Fruit fly (Drosophila melanogaster) whole organism, embryonic: Measurements from ENCODE around the gene CG1896.
A peak's percentile ranks its signal among the peaks of the same experiment; 100 is the strongest.

Source experiments
- CG10274 ChIP-seq: fragments of 200-800 bp; sonication (Bioruptor generic); optimal IDR thresholded peaks from 3 replicates; lab custom pipeline; 2017; ENCODE audit warnings: missing biosample characterization, mild to moderate bottlenecking, missing genetic modification characterization
- CG11696 ChIP-seq: fragments of 200-800 bp; sonication (Bioruptor generic); IDR thresholded peaks from 2 replicates; pipeline ENCODE4 v1.3.6; 2022; ENCODE audit warnings: missing biosample characterization, missing genetic modification characterization
- CG12659 ChIP-seq: fragments of 200-800 bp; sonication (Bioruptor generic); optimal IDR thresholded peaks from 3 replicates; lab custom pipeline; 2017; ENCODE audit warnings: mild to moderate bottlenecking, missing biosample characterization, missing genetic modification reagents, missing genetic modification characterization
- CG13123 ChIP-seq: fragments of 200-800 bp; sonication (Bioruptor generic); optimal IDR thresholded peaks from 2 replicates; lab custom pipeline; 2016; ENCODE audit warnings: missing biosample characterization, missing genetic modification characterization
- CG13775 ChIP-seq: fragments of 200-800 bp; sonication (Bioruptor generic); optimal IDR thresholded peaks from 3 replicates; lab custom pipeline; 2017; ENCODE audit warnings: missing biosample characterization, mild to moderate bottlenecking, missing genetic modification characterization
- CG14965 ChIP-seq: fragments of 200-800 bp; sonication (Bioruptor generic); optimal IDR thresholded peaks from 2 replicates; lab custom pipeline; 2016; ENCODE audit warnings: missing biosample characterization, missing genetic modification characterization, borderline replicate concordance
- CG1602 ChIP-seq: fragments of 200-800 bp; sonication (Bioruptor generic); optimal IDR thresholded peaks from 3 replicates; lab custom pipeline; 2016; ENCODE audit warnings: missing biosample characterization, missing genetic modification characterization
- CG17186 ChIP-seq: fragments of 200-800 bp; sonication (Bioruptor generic); optimal IDR thresholded peaks from 3 replicates; lab custom pipeline; 2017; ENCODE audit warnings: missing biosample characterization, missing genetic modification reagents, missing genetic modification characterization
- CG18619 ChIP-seq: fragments of 200-800 bp; sonication (Bioruptor generic); optimal IDR thresholded peaks from 3 replicates; lab custom pipeline; 2017; ENCODE audit warnings: missing biosample characterization, mild to moderate bottlenecking, missing genetic modification characterization
- CG2129 ChIP-seq: fragments of 200-800 bp; sonication (Bioruptor generic); IDR thresholded peaks from 2 replicates; pipeline ENCODE4 v1.3.6; 2022; ENCODE audit warnings: missing biosample characterization, missing genetic modification characterization; ENCODE audit not compliant: partially characterized antibody
- CG2875 ChIP-seq: fragments of 200-800 bp; sonication (Bioruptor generic); optimal IDR thresholded peaks from 2 replicates; lab custom pipeline; 2017; ENCODE audit warnings: missing biosample characterization, mild to moderate bottlenecking, missing genetic modification characterization, missing genetic modification reagents
- CG31224 ChIP-seq: fragments of 200-800 bp; sonication (Bioruptor generic); IDR thresholded peaks from 2 replicates; pipeline ENCODE4 v1.3.6; 2022; ENCODE audit warnings: missing biosample characterization, missing genetic modification characterization
- CG31365 ChIP-seq: fragments of 200-800 bp; sonication (Bioruptor generic); optimal IDR thresholded peaks from 2 replicates; lab custom pipeline; 2018; ENCODE audit warnings: missing biosample characterization, mild to moderate bottlenecking, missing genetic modification characterization
- CG31388 ChIP-seq: fragments of 200-800 bp; sonication (Bioruptor generic); optimal IDR thresholded peaks from 2 replicates; lab custom pipeline; 2016; ENCODE audit warnings: missing biosample characterization, missing genetic modification characterization
- CG7839 ChIP-seq: fragments of 200-800 bp; sonication (Bioruptor generic); optimal IDR thresholded peaks from 3 replicates; lab custom pipeline; 2018; ENCODE audit warnings: missing biosample characterization, mild to moderate bottlenecking, missing genetic modification characterization, moderate library complexity
- CG8290 ChIP-seq, 3 experiments: fragments of 200-800 bp; sonication (Bioruptor generic); optimal IDR thresholded peaks; 2 replicates each; lab custom pipeline; 2016 to 2019; ENCODE audit warnings: missing biosample characterization in 3 of 3, missing genetic modification characterization in 3 of 3, mild to moderate bottlenecking in 2 of 3, moderate library complexity in 1 of 3
- CG9797 ChIP-seq: fragments of 200-800 bp; sonication (Bioruptor generic); optimal IDR thresholded peaks from 3 replicates; lab custom pipeline; 2018; ENCODE audit warnings: missing biosample characterization, mild to moderate bottlenecking, missing genetic modification characterization
- Camta ChIP-seq: fragments of 200-800 bp; sonication (Bioruptor generic); optimal IDR thresholded peaks from 2 replicates; lab custom pipeline; 2016; ENCODE audit warnings: missing biosample characterization, missing genetic modification characterization
- CrebB ChIP-seq: fragments of 200-800 bp; sonication (Bioruptor generic); optimal IDR thresholded peaks from 3 replicates; lab custom pipeline; 2018; ENCODE audit warnings: missing biosample characterization, mild to moderate bottlenecking, missing genetic modification characterization
- Dek ChIP-seq: fragments of 200-800 bp; sonication (Bioruptor generic); optimal IDR thresholded peaks from 3 replicates; lab custom pipeline; 2019; ENCODE audit warnings: missing biosample characterization, mild to moderate bottlenecking, missing genetic modification characterization, moderate library complexity
- Dfd ChIP-seq, 2 experiments: fragments of >200 bp; optimal IDR thresholded peaks; 2 replicates each; lab custom pipeline; 2017; ENCODE audit warnings: missing biosample characterization in 2 of 2, missing genetic modification characterization in 2 of 2
- Dll ChIP-seq: fragments of 200-800 bp; sonication (Bioruptor generic); IDR thresholded peaks from 4 replicates; pipeline ENCODE4 v1.3.6; 2022; ENCODE audit warnings: missing biosample characterization, missing genetic modification characterization; ENCODE audit not compliant: partially characterized antibody
- Drgx ChIP-seq: fragments of 200-800 bp; sonication (Bioruptor generic); IDR thresholded peaks from 2 replicates; pipeline ENCODE4 v1.3.6; 2022; ENCODE audit warnings: missing biosample characterization, missing genetic modification characterization
- ERR ChIP-seq: fragments of 200-800 bp; sonication (Bioruptor generic); optimal IDR thresholded peaks from 2 replicates; lab custom pipeline; 2016; ENCODE audit warnings: missing biosample characterization, missing genetic modification characterization
- Elba2 ChIP-seq: fragments of 200-800 bp; sonication (Bioruptor generic); optimal IDR thresholded peaks from 3 replicates; lab custom pipeline; 2016; ENCODE audit warnings: missing biosample characterization, missing genetic modification characterization
- Fer2 ChIP-seq: fragments of 200-800 bp; sonication (Bioruptor generic); optimal IDR thresholded peaks from 2 replicates; lab custom pipeline; 2018; ENCODE audit warnings: missing biosample characterization, mild to moderate bottlenecking, missing genetic modification characterization, moderate library complexity
- Gug ChIP-seq: fragments of 200-800 bp; sonication (Bioruptor generic); IDR thresholded peaks from 4 replicates; pipeline ENCODE4 v1.3.6; 2022; ENCODE audit warnings: missing biosample characterization, missing genetic modification characterization
- Jarid2 ChIP-seq: fragments of 200-800 bp; sonication (Bioruptor generic); optimal IDR thresholded peaks from 3 replicates; lab custom pipeline; 2017; ENCODE audit warnings: mild to moderate bottlenecking, missing biosample characterization, missing genetic modification reagents, missing genetic modification characterization
- Mad ChIP-seq: fragments of 200-800 bp; sonication (Bioruptor generic); optimal IDR thresholded peaks from 2 replicates; lab custom pipeline; 2016; ENCODE audit warnings: missing biosample characterization, missing genetic modification characterization
- Side ChIP-seq: fragments of 200-800 bp; sonication (Bioruptor generic); optimal IDR thresholded peaks from 2 replicates; lab custom pipeline; 2016; ENCODE audit warnings: missing biosample characterization, missing genetic modification characterization
- Taf1 ChIP-seq: fragments of 200-800 bp; sonication (Bioruptor generic); IDR thresholded peaks from 2 replicates; pipeline ENCODE4 v1.3.6; 2022; ENCODE audit warnings: missing biosample characterization, missing genetic modification characterization
- ab ChIP-seq: fragments of 200-800 bp; sonication (Bioruptor generic); optimal IDR thresholded peaks from 2 replicates; lab custom pipeline; 2016; ENCODE audit warnings: missing biosample characterization, missing genetic modification characterization
- cad ChIP-seq: fragments of >200 bp; optimal IDR thresholded peaks from 2 replicates; lab custom pipeline; 2017; ENCODE audit warnings: missing biosample characterization, missing genetic modification characterization
- emc ChIP-seq: fragments of 200-800 bp; sonication (Bioruptor generic); optimal IDR thresholded peaks from 2 replicates; lab custom pipeline; 2016; ENCODE audit warnings: missing biosample characterization, missing genetic modification characterization
- eyg ChIP-seq: fragments of 200-800 bp; sonication (Bioruptor generic); optimal IDR thresholded peaks from 3 replicates; lab custom pipeline; 2016; ENCODE audit warnings: missing biosample characterization, missing genetic modification characterization
- gcm2 ChIP-seq: fragments of 200-800 bp; sonication (Bioruptor generic); optimal IDR thresholded peaks from 2 replicates; lab custom pipeline; 2016; ENCODE audit warnings: missing biosample characterization, missing genetic modification characterization
- grn ChIP-seq: fragments of 200-800 bp; sonication (Bioruptor generic); optimal IDR thresholded peaks from 3 replicates; lab custom pipeline; 2017; ENCODE audit warnings: missing biosample characterization, missing genetic modification characterization
- ham ChIP-seq: fragments of 200-800 bp; sonication (Bioruptor generic); IDR thresholded peaks from 2 replicates; pipeline ENCODE4 v1.3.6; 2022; ENCODE audit warnings: missing biosample characterization, missing genetic modification characterization
- hb ChIP-seq: fragments of 200-800 bp; sonication (Bioruptor generic); IDR thresholded peaks from 3 replicates; pipeline ENCODE4 v1.3.6; 2022; ENCODE audit warnings: missing biosample characterization, missing genetic modification characterization; ENCODE audit not compliant: partially characterized antibody
- jing ChIP-seq: fragments of 200-800 bp; sonication (Bioruptor generic); optimal IDR thresholded peaks from 2 replicates; lab custom pipeline; 2018; ENCODE audit warnings: missing biosample characterization, mild to moderate bottlenecking, missing genetic modification characterization
- kah ChIP-seq: fragments of 200-800 bp; sonication (Bioruptor generic); optimal IDR thresholded peaks from 2 replicates; lab custom pipeline; 2018; ENCODE audit warnings: missing biosample characterization, mild to moderate bottlenecking, missing genetic modification characterization
- lab ChIP-seq: fragments of 200-800 bp; sonication (Bioruptor generic); optimal IDR thresholded peaks from 3 replicates; lab custom pipeline; 2017; ENCODE audit warnings: missing biosample characterization, missing genetic modification characterization, mild to moderate bottlenecking, moderate library complexity, missing genetic modification reagents
- lov ChIP-seq, 2 experiments: fragments of 200-800 bp in 1 of 2; fragments of >200 bp in 1 of 2; sonication (Bioruptor generic) in 1 of 2; IDR thresholded peaks in 1 of 2; optimal IDR thresholded peaks in 1 of 2; 2 replicates in 1 of 2; 3 replicates in 1 of 2; pipeline versions ENCODE4 v1.3.6 to Lab custom; 2017 to 2022; ENCODE audit warnings: missing biosample characterization in 1 of 2, missing genetic modification characterization in 1 of 2
- luna ChIP-seq: fragments of 200-800 bp; sonication (Bioruptor generic); optimal IDR thresholded peaks from 2 replicates; lab custom pipeline; 2016; ENCODE audit warnings: missing biosample characterization, missing genetic modification characterization
- nau ChIP-seq: fragments of 200-800 bp; sonication (Bioruptor generic); optimal IDR thresholded peaks from 3 replicates; lab custom pipeline; 2017; ENCODE audit warnings: missing biosample characterization, mild to moderate bottlenecking, missing genetic modification characterization, missing genetic modification reagents
- nerfin-1 ChIP-seq: fragments of 200-800 bp; sonication (Bioruptor generic); optimal IDR thresholded peaks from 3 replicates; lab custom pipeline; 2019; ENCODE audit warnings: missing biosample characterization, mild to moderate bottlenecking, missing genetic modification characterization, moderate library complexity
- pfk ChIP-seq: fragments of 200-800 bp; sonication (Bioruptor generic); optimal IDR thresholded peaks from 2 replicates; lab custom pipeline; 2018; ENCODE audit warnings: missing biosample characterization, mild to moderate bottlenecking, missing genetic modification characterization, moderate library complexity
- tna ChIP-seq: fragments of 200-800 bp; sonication (Bioruptor generic); IDR thresholded peaks from 2 replicates; pipeline ENCODE4 v1.3.6; 2022; ENCODE audit warnings: missing biosample characterization, missing genetic modification characterization; ENCODE audit not compliant: partially characterized antibody
- trem ChIP-seq: fragments of 200-800 bp; optimal IDR thresholded peaks from 3 replicates; lab custom pipeline; 2019; ENCODE audit warnings: missing biosample characterization, mild to moderate bottlenecking, missing genetic modification characterization, moderate library complexity
- zen ChIP-seq: fragments of 200-800 bp; sonication (Bioruptor generic); optimal IDR thresholded peaks from 3 replicates; lab custom pipeline; 2018; ENCODE audit warnings: missing biosample characterization, mild to moderate bottlenecking, missing genetic modification characterization, moderate library complexity

Gene CG1896

dm6 chr3R:31794457-31794856 is 50.4 kb downstream of the CG1896 start (continued):
- TF ChIP-seq CG2875 (GFP tag; lab: Kevin White, UChicago), result no peak
- peak; percentile 51 for TF ChIP-seq trem (tag; lab: Kevin White, UChicago)
- no peak for TF ChIP-seq CG8290 (GFP tag; optimal IDR thresholded peaks at IDR 0.05; lab: Kevin White, UChicago)
- TF ChIP-seq CG8290 (tag; optimal IDR thresholded peaks at IDR 0.05; lab: Kevin White, UChicago), result no peak
- no peak for TF ChIP-seq CG18619
- no peak for TF ChIP-seq emc (GFP tag; lab: Kevin White, UChicago)
- TF ChIP-seq nerfin-1, result peak; percentile 82
- TF ChIP-seq Dfd (GFP tag; optimal IDR thresholded peaks at IDR 0.05; lab: Kevin White, UChicago), result no peak
- TF ChIP-seq CG31365 (tag; lab: Kevin White, UChicago), result no peak
- no peak for TF ChIP-seq ham (GFP tag; lab: Robert Waterston, UW)
- TF ChIP-seq gcm2 (GFP tag; lab: Kevin White, UChicago), result no peak
- no peak for TF ChIP-seq hb
- no peak for TF ChIP-seq CG11696
- TF ChIP-seq Fer2 (tag; lab: Kevin White, UChicago), result no peak
- no peak for TF ChIP-seq Gug
- no peak for TF ChIP-seq nau (GFP tag; lab: Kevin White, UChicago)
- no peak for TF ChIP-seq CG14965
- no peak for TF ChIP-seq lab
- TF ChIP-seq CG31224 (GFP tag; lab: Robert Waterston, UW), result no peak
- no peak for TF ChIP-seq Dek
- TF ChIP-seq Mad, result no peak
- no peak for TF ChIP-seq CG31388
- no peak for TF ChIP-seq CG7839 (tag; lab: Kevin White, UChicago)
- peak; percentile 28 for TF ChIP-seq CG9797 (GFP tag; lab: Kevin White, UChicago)
- TF ChIP-seq eyg, result no peak
- TF ChIP-seq CG17186 (GFP tag; lab: Kevin White, UChicago), result peak; percentile 66
- TF ChIP-seq kah (GFP tag; lab: Kevin White, UChicago), result no peak
- no peak for TF ChIP-seq CrebB
- no peak for TF ChIP-seq cad (GFP tag; lab: Kevin White, UChicago)
- no peak for TF ChIP-seq Drgx (GFP tag; lab: Robert Waterston, UW)
- no peak for TF ChIP-seq CG13123
- no peak for TF ChIP-seq Taf1 (GFP tag; lab: Robert Waterston, UW)
- TF ChIP-seq Jarid2 (GFP tag; lab: Kevin White, UChicago), result no peak
- no peak for TF ChIP-seq Elba2 (GFP tag; lab: Kevin White, UChicago)
- no peak for TF ChIP-seq Camta
- TF ChIP-seq tna (GFP tag; lab: Robert Waterston, UW), result no peak
- no peak for TF ChIP-seq jing
- no peak for TF ChIP-seq CG10274 (GFP tag; lab: Kevin White, UChicago)
- TF ChIP-seq luna, result no peak
- TF ChIP-seq lov (optimal IDR thresholded peaks at IDR 0.05; lab: Kevin White, UChicago), result no peak
- TF ChIP-seq lov (GFP tag; IDR thresholded peaks at IDR 0.05; lab: Robert Waterston, UW), result 0 out of 3 replicates have a peak, but pooled peaks have one; percentile 13
- no peak for TF ChIP-seq CG13775 (GFP tag; lab: Kevin White, UChicago)
- no peak for TF ChIP-seq CG12659 (GFP tag; lab: Kevin White, UChicago)
- TF ChIP-seq pfk (GFP tag; lab: Kevin White, UChicago), result no peak
- TF ChIP-seq ab (GFP tag; lab: Kevin White, UChicago), result no peak
- TF ChIP-seq grn (GFP tag; lab: Kevin White, UChicago), result no peak
- TF ChIP-seq CG2129 (GFP tag; lab: Robert Waterston, UW), result no peak
- no peak for TF ChIP-seq Side
- TF ChIP-seq zen (tag; lab: Kevin White, UChicago), result no peak
- TF ChIP-seq Dll (GFP tag; lab: Robert Waterston, UW), result no peak; the same call in 3 of the 4 replicates
- no peak for TF ChIP-seq ERR
- no peak for TF ChIP-seq CG1602 (GFP tag; lab: Kevin White, UChicago)
